Worm (Caenorhabditis elegans) whole organism, dauer: ENCODE data around the gene ZK856.6.

Experiments
- unc-62 ChIP-seq: sonication (generic microtip); optimal IDR thresholded peaks from 2 replicates; lab custom pipeline; 2017; ENCODE audit warnings: missing biosample characterization, missing genetic modification reagents, missing genetic modification characterization

Gene ZK856.6

DNA sequence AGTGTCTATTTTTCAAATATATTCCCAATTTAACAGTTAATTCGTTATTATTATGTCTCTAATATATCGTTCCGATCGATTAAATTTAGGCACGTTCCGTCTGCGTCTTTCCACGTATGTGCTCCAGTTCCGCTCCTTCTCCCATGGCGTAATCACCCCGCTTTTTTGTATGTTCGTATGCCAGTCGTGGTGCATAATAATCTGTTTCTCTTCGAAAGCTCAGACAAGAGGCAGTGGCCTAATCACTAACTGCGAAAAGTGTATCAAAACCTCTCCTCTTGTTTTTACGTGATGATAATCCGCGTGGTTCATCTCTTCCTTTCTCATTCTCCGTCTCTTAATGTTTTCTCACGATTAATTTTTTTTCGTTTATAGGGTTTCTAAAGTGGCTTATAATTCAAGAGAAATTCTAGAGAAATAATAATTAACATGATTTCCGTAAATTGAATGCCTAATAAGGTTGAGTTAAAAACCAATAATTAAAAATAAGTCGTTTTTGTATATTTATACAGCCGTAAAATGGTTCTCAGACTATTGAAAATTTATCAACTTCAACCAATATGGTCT is 49.3 kb downstream of the ZK856.6 start:
- TF ChIP-seq unc-62 (GFP tag; lab: Kevin White, UChicago): no peak

DNA sequence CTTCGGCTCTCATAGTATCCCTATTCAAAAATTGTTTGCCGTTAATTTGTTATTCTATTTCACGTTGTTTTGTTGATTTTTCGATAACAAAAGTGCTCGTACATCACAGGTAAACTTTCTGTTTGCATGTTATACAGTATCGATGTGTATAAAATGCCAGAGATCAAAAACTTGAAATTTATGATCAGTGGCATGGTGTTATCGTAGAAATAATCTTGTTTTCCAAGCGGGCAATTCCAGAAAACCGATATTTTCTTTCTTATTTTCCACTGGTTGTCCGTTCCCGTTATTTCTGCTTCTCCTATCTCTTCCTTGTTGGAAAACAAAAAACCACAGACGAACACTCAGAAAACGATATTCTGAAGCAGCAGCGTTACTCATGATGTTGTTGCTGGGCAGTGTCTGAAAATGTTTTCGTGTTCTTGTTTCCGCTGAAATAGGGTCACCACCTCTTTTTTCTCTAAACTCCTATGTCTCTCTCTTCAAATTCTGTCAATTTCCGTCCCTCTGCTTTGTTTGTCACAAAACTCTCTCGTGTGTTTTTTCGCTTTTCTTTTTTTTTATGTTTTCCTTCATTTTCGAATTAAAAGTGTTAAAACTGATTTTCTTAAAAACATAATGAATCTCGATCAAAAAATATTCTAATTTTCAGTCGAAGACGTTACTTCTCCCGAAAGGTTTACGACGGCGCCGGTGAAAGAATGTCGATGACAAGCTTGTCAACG is 49.9 kb downstream of the ZK856.6 start, which contains the start of gene akt-1:
Gene akt-1 (plus strand): TSS at position 651 of the 725 bp plus-strand sequence.
- no peak for TF ChIP-seq unc-62 (GFP tag; lab: Kevin White, UChicago)

DNA sequence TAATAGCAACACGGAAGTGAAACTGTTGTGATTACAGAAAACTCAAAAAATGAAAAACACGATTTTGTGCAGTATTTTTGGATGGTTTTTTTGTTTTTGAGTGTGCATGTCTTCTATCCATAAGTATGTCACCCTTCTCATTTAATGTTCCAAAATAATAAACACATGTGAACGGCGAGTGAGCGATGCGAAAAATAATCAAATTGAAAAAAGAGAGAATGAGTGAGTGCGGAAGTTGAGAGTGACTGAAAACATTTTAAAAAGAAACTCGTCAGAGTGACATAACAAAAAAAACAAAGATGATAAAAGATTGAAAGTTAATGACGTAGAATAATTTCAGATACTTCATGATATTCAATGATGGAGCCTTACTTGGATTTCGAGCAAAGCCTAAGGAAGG is 51.0 kb downstream of the ZK856.6 start:
- no peak for TF ChIP-seq unc-62 (GFP tag; lab: Kevin White, UChicago)
